Worm (Caenorhabditis elegans) whole organism, early embryonic: ENCODE data around the gene srm-2.

Source experiments
- B0310.2 ChIP-seq: sonication (generic microtip); optimal IDR thresholded peaks from 2 replicates; lab custom pipeline; 2016; ENCODE audit warnings: mild to moderate bottlenecking, missing genetic modification characterization, missing compliant biosample characterization
- F13C5.2 ChIP-seq: sonication (generic microtip); optimal IDR thresholded peaks from 2 replicates; lab custom pipeline; 2017; ENCODE audit warnings: mild to moderate bottlenecking, missing genetic modification characterization, inconsistent platforms, missing compliant biosample characterization
- aly-1 ChIP-seq: sonication (generic microtip); optimal IDR thresholded peaks from 2 replicates; lab custom pipeline; 2016; ENCODE audit warnings: missing genetic modification characterization, missing compliant biosample characterization
- ama-1 ChIP-seq: fragments of 150-350 bp; optimal IDR thresholded peaks from 2 replicates; lab custom pipeline; 2014
- ceh-13 ChIP-seq: fragments of 200-800 bp; sonication (Bioruptor generic); optimal IDR thresholded peaks from 2 replicates; lab custom pipeline; 2018; ENCODE audit warnings: mild to moderate bottlenecking, missing genetic modification characterization, missing compliant biosample characterization
- ceh-36 ChIP-seq: sonication (generic microtip); optimal IDR thresholded peaks from 2 replicates; lab custom pipeline; 2016; ENCODE audit warnings: missing genetic modification characterization, inconsistent platforms, missing compliant biosample characterization
- ets-7 ChIP-seq: sonication (generic microtip); optimal IDR thresholded peaks from 2 replicates; lab custom pipeline; 2016; ENCODE audit warnings: missing genotype, missing genetic modification characterization, missing compliant biosample characterization
- flt-1 ChIP-seq: fragments of 200-800 bp; sonication (Bioruptor generic); IDR thresholded peaks from 2 replicates; pipeline ENCODE4 v1.3.6; 2022; ENCODE audit warnings: missing genetic modification characterization, missing compliant biosample characterization
- hmbx-1 ChIP-seq: sonication (generic microtip); optimal IDR thresholded peaks from 2 replicates; lab custom pipeline; 2016; ENCODE audit warnings: mild to moderate bottlenecking, missing genetic modification characterization, missing compliant biosample characterization
- hmg-4 ChIP-seq: fragments of 200-800 bp; sonication (Bioruptor generic); optimal IDR thresholded peaks from 2 replicates; lab custom pipeline; 2018; ENCODE audit warnings: mild to moderate bottlenecking, missing genetic modification characterization, missing compliant biosample characterization
- hnd-1 ChIP-seq: sonication (generic microtip); optimal IDR thresholded peaks from 2 replicates; lab custom pipeline; 2016; ENCODE audit warnings: missing genetic modification characterization, missing compliant biosample characterization
- pes-1 ChIP-seq: fragments of 200-800 bp; sonication (Bioruptor generic); IDR thresholded peaks from 2 replicates; pipeline ENCODE4 v1.3.6; 2022; ENCODE audit warnings: missing genetic modification reagents, missing genetic modification characterization, missing compliant biosample characterization
- scrt-1 ChIP-seq: fragments of 200-800 bp; sonication (Bioruptor generic); IDR thresholded peaks from 2 replicates; pipeline ENCODE4 v1.3.6; 2022; ENCODE audit warnings: missing genetic modification characterization, missing compliant biosample characterization
- sea-1 ChIP-seq: fragments of 200-800 bp; sonication (Bioruptor generic); conservative IDR thresholded peaks from 2 replicates; pipeline ENCODE4 v1.3.6; 2022; ENCODE audit warnings: missing genetic modification characterization, missing compliant biosample characterization
- tbx-11 ChIP-seq: fragments of 200-800 bp; sonication (Bioruptor generic); IDR thresholded peaks from 2 replicates; pipeline ENCODE4 v1.3.6; 2022; ENCODE audit warnings: missing genetic modification characterization, missing compliant biosample characterization
- tbx-37 ChIP-seq: fragments of 200-800 bp; sonication (Bioruptor generic); conservative IDR thresholded peaks from 2 replicates; pipeline ENCODE4 v1.3.6; 2022; ENCODE audit warnings: missing genetic modification reagents, missing genetic modification characterization, missing compliant biosample characterization
- tra-4 ChIP-seq: sonication (generic microtip); optimal IDR thresholded peaks from 2 replicates; lab custom pipeline; 2017; ENCODE audit warnings: missing genetic modification characterization, missing compliant biosample characterization

srm-2 gene

ce11 chrIV:5008378-5008777 lies at the start of gene srm-2:
Gene srm-2 (plus strand): TSS chrIV:5008678.
- TF ChIP-seq pes-1 (GFP tag; lab: Robert Waterston, UW) (no peak), ets-7 (no peak), ceh-13 (GFP tag; lab: Kevin White, UChicago) (no peak), B0310.2 (no peak), ceh-36 (tag; lab: Kevin White, UChicago) (no peak), tbx-11 (no peak), flt-1 (GFP tag; lab: Robert Waterston, UW) (no peak), hnd-1 (tag; lab: Kevin White, UChicago) (no peak)

ce11 chrIV:4960623-4961022 lies 47.9 kb upstream of the srm-2 start, which contains the start of gene str-164:
Gene str-164 (plus strand): TSS chrIV:4960735.
- TF ChIP-seq tbx-11 (no peak), flt-1 (GFP tag; lab: Robert Waterston, UW) (no peak)

ce11 chrIV:4963834-4964233 lies 44.6 kb upstream of the srm-2 start, which contains the start of gene txt-3:
Gene txt-3 (plus strand): TSS chrIV:4963958.
- TF ChIP-seq F13C5.2 = no peak
- no peak for TF ChIP-seq aly-1 (tag; lab: Kevin White, UChicago)
- no peak for TF ChIP-seq sea-1 (GFP tag; lab: Robert Waterston, UW)
- no peak for TF ChIP-seq tbx-11
- TF ChIP-seq ama-1 (lab: Kevin White, UChicago) = no peak
- no peak for TF ChIP-seq flt-1 (GFP tag; lab: Robert Waterston, UW)
- no peak for TF ChIP-seq ceh-36 (tag; lab: Kevin White, UChicago)
- no peak for TF ChIP-seq ets-7

- TF ChIP-seq sea-1 (GFP tag; lab: Robert Waterston, UW) (no peak), B0310.2 (no peak), tbx-11 (no peak), ceh-13 (GFP tag; lab: Kevin White, UChicago) (no peak), flt-1 (GFP tag; lab: Robert Waterston, UW) (no peak), tra-4 (tag; lab: Kevin White, UChicago) (no peak), ets-7 (no peak), ama-1 (lab: Kevin White, UChicago) (no peak), hnd-1 (tag; lab: Kevin White, UChicago) (no peak), F13C5.2 (no peak), scrt-1 (GFP tag; lab: Robert Waterston, UW) (no peak), aly-1 (tag; lab: Kevin White, UChicago) (no peak), tbx-37 (GFP tag; lab: Robert Waterston, UW) (no peak), ceh-36 (tag; lab: Kevin White, UChicago) (no peak), hmbx-1 (tag; lab: Kevin White, UChicago) (no peak), hmg-4 (GFP tag; lab: Kevin White, UChicago) (no peak)
Observed at ce11 chrIV:4969419-4969818, 39.1 kb upstream of the srm-2 start, which contains the start of gene Y9C9A.13. Gene Y9C9A.13 (minus strand): TSS chrIV:4969519.

ce11 chrIV:4975995-4976394 lies 32.5 kb upstream of the srm-2 start, which contains the start of gene Y9C9A.16:
Gene Y9C9A.16 (minus strand): TSS chrIV:4976125.
- TF ChIP-seq ets-7 (no peak), flt-1 (GFP tag; lab: Robert Waterston, UW) (no peak), sea-1 (GFP tag; lab: Robert Waterston, UW) (no peak), hnd-1 (tag; lab: Kevin White, UChicago) (no peak), tra-4 (tag; lab: Kevin White, UChicago) (no peak), aly-1 (tag; lab: Kevin White, UChicago) (no peak), F13C5.2 (no peak)

ce11 chrIV:4977176-4977693 lies 31.2 kb upstream of the srm-2 start, which contains the start of gene E03H12.5:
Gene E03H12.5 (plus strand): TSS chrIV:4977226.
- TF ChIP-seq tbx-37 (GFP tag; lab: Robert Waterston, UW) (no peak), B0310.2 (no peak), ceh-13 (GFP tag; lab: Kevin White, UChicago) (no peak), hnd-1 (tag; lab: Kevin White, UChicago) (no peak), pes-1 (GFP tag; lab: Robert Waterston, UW) (no peak), tbx-11 (no peak), ceh-36 (tag; lab: Kevin White, UChicago) (no peak), flt-1 (GFP tag; lab: Robert Waterston, UW) (no peak), sea-1 (GFP tag; lab: Robert Waterston, UW) (no peak), hmbx-1 (tag; lab: Kevin White, UChicago) (no peak), aly-1 (tag; lab: Kevin White, UChicago) (no peak)

- TF ChIP-seq hnd-1 (tag; lab: Kevin White, UChicago) (no peak), B0310.2 (no peak), ceh-36 (tag; lab: Kevin White, UChicago) (no peak), tbx-37 (GFP tag; lab: Robert Waterston, UW) (no peak), pes-1 (GFP tag; lab: Robert Waterston, UW) (no peak), hmbx-1 (tag; lab: Kevin White, UChicago) (no peak), scrt-1 (GFP tag; lab: Robert Waterston, UW) (no peak), F13C5.2 (no peak), hmg-4 (GFP tag; lab: Kevin White, UChicago) (no peak), ceh-13 (GFP tag; lab: Kevin White, UChicago) (no peak), flt-1 (GFP tag; lab: Robert Waterston, UW) (no peak), ama-1 (lab: Kevin White, UChicago) (no peak), tra-4 (tag; lab: Kevin White, UChicago) (no peak), sea-1 (GFP tag; lab: Robert Waterston, UW) (no peak), tbx-11 (no peak), aly-1 (tag; lab: Kevin White, UChicago) (no peak), ets-7 (no peak)
Observed at ce11 chrIV:4981027-4981426, 27.5 kb upstream of the srm-2 start, which contains the start of gene srz-24. Gene srz-24 (minus strand): TSS chrIV:4981127.
